Fruit fly (Drosophila melanogaster) whole organism, prepupa: ENCODE results near the gene CG31751.
A peak's percentile ranks its signal among the peaks of the same experiment; 100 is the strongest.

Experiments
- Blimp-1 ChIP-seq: fragments of 200-800 bp; sonication (Bioruptor generic); optimal IDR thresholded peaks from 3 replicates; lab custom pipeline; 2017; ENCODE audit warnings: missing biosample characterization, missing genetic modification characterization, mild to moderate bottlenecking, moderate library complexity, missing genetic modification reagents
- CG10631 ChIP-seq: fragments of 200-800 bp; sonication (Bioruptor generic); optimal IDR thresholded peaks from 2 replicates; lab custom pipeline; 2016; ENCODE audit warnings: missing biosample characterization, missing genetic modification characterization
- CG10669 ChIP-seq: fragments of 200-800 bp; sonication (Bioruptor generic); optimal IDR thresholded peaks from 3 replicates; lab custom pipeline; 2018; ENCODE audit warnings: missing biosample characterization, mild to moderate bottlenecking, missing genetic modification characterization, moderate library complexity
- CG11294 ChIP-seq: fragments of 200-800 bp; sonication (Bioruptor generic); IDR thresholded peaks from 2 replicates; pipeline ENCODE4 v1.3.6; 2022; ENCODE audit warnings: missing biosample characterization, missing genetic modification characterization
- CG11762 ChIP-seq: fragments of 200-800 bp; sonication (Bioruptor generic); optimal IDR thresholded peaks from 3 replicates; lab custom pipeline; 2016; ENCODE audit warnings: missing biosample characterization, missing genetic modification characterization; ENCODE audit not compliant: insufficient read depth
- CG11902 ChIP-seq: fragments of 200-800 bp; sonication (Bioruptor generic); optimal IDR thresholded peaks from 3 replicates; lab custom pipeline; 2016; ENCODE audit warnings: missing biosample characterization, missing genetic modification characterization
- CG16779 ChIP-seq: fragments of 200-800 bp; sonication (Bioruptor generic); optimal IDR thresholded peaks from 3 replicates; lab custom pipeline; 2017; ENCODE audit warnings: missing biosample characterization, mild to moderate bottlenecking, missing genetic modification characterization
- CG31627 ChIP-seq: fragments of 200-800 bp; sonication (Bioruptor generic); optimal IDR thresholded peaks from 3 replicates; lab custom pipeline; 2016; ENCODE audit warnings: missing biosample characterization, missing genetic modification characterization
- CG32006 ChIP-seq: fragments of 200-800 bp; sonication (Bioruptor generic); optimal IDR thresholded peaks from 3 replicates; lab custom pipeline; 2017; ENCODE audit warnings: missing biosample characterization, mild to moderate bottlenecking, missing genetic modification characterization
- CG34406 ChIP-seq: fragments of 200-800 bp; sonication (Bioruptor generic); optimal IDR thresholded peaks from 3 replicates; lab custom pipeline; 2016; ENCODE audit warnings: missing biosample characterization, missing genetic modification characterization
- CG3919 ChIP-seq: fragments of 200-800 bp; sonication (Bioruptor generic); optimal IDR thresholded peaks from 3 replicates; lab custom pipeline; 2016; ENCODE audit warnings: missing biosample characterization, missing genetic modification characterization
- CG4318 ChIP-seq: fragments of 200-800 bp; sonication (Bioruptor generic); optimal IDR thresholded peaks from 3 replicates; lab custom pipeline; 2017; ENCODE audit warnings: missing biosample characterization, mild to moderate bottlenecking, missing genetic modification characterization
- CG6276 ChIP-seq: fragments of 200-800 bp; sonication (Bioruptor generic); optimal IDR thresholded peaks from 2 replicates; lab custom pipeline; 2017; ENCODE audit warnings: missing biosample characterization, mild to moderate bottlenecking, missing genetic modification characterization
- CG6808 ChIP-seq: fragments of 200-800 bp; sonication (Bioruptor generic); optimal IDR thresholded peaks from 3 replicates; lab custom pipeline; 2017; ENCODE audit warnings: missing biosample characterization, missing genetic modification characterization, mild to moderate bottlenecking, moderate library complexity, missing genetic modification reagents
- CG6854 ChIP-seq: fragments of 200-800 bp; sonication (Bioruptor generic); optimal IDR thresholded peaks from 2 replicates; lab custom pipeline; 2017; ENCODE audit warnings: missing biosample characterization, mild to moderate bottlenecking, missing genetic modification characterization
- CG7368 ChIP-seq: fragments of 200-800 bp; sonication (Bioruptor generic); optimal IDR thresholded peaks from 3 replicates; lab custom pipeline; 2016; ENCODE audit warnings: missing biosample characterization, missing genetic modification characterization
- CG8319 ChIP-seq: fragments of 200-800 bp; sonication (Bioruptor generic); optimal IDR thresholded peaks from 3 replicates; lab custom pipeline; 2016; ENCODE audit warnings: missing biosample characterization, missing genetic modification characterization
- CG8632 ChIP-seq: fragments of 200-800 bp; sonication (Bioruptor generic); optimal IDR thresholded peaks from 3 replicates; lab custom pipeline; 2016; ENCODE audit warnings: missing biosample characterization, missing genetic modification characterization
- Eip78C ChIP-seq: fragments of 200-800 bp; sonication (Bioruptor generic); peaks from one replicate; lab custom pipeline; 2016; ENCODE audit warnings: missing biosample characterization, missing genetic modification characterization
- Eip93F ChIP-seq: fragments of 200-800 bp; sonication (Bioruptor generic); optimal IDR thresholded peaks from 2 replicates; lab custom pipeline; 2016; ENCODE audit warnings: missing biosample characterization, mild to moderate bottlenecking, missing genetic modification characterization
- Ets21C ChIP-seq: fragments of 200-800 bp; sonication (Bioruptor generic); optimal IDR thresholded peaks from 3 replicates; lab custom pipeline; 2016; ENCODE audit warnings: missing biosample characterization, missing genetic modification characterization
- Gug ChIP-seq: fragments of 200-800 bp; sonication (Bioruptor generic); IDR thresholded peaks from 2 replicates; pipeline ENCODE4 v1.3.6; 2022; ENCODE audit warnings: missing biosample characterization, missing genetic modification characterization
- Hr38 ChIP-seq: sonication (Bioruptor generic); optimal IDR thresholded peaks from 2 replicates; lab custom pipeline; 2016; ENCODE audit warnings: missing biosample characterization, missing genetic modification characterization
- Hr39 ChIP-seq: fragments of 200-800 bp; sonication (Bioruptor generic); optimal IDR thresholded peaks from 2 replicates; lab custom pipeline; 2016; ENCODE audit warnings: missing biosample characterization, missing genetic modification characterization
- Hr4 ChIP-seq: fragments of 200-800 bp; sonication (Bioruptor generic); optimal IDR thresholded peaks from 3 replicates; lab custom pipeline; 2016; ENCODE audit warnings: missing biosample characterization, missing genetic modification characterization
- Lpt ChIP-seq: fragments of 200-800 bp; sonication (Bioruptor generic); optimal IDR thresholded peaks from 3 replicates; lab custom pipeline; 2016; ENCODE audit warnings: missing biosample characterization, missing genetic modification characterization
- Met ChIP-seq: fragments of 200-800 bp; sonication (Bioruptor generic); optimal IDR thresholded peaks from 3 replicates; lab custom pipeline; 2016; ENCODE audit warnings: missing biosample characterization, missing genetic modification characterization
- OdsH ChIP-seq: fragments of 200-800 bp; sonication (Bioruptor generic); optimal IDR thresholded peaks from 3 replicates; lab custom pipeline; 2016; ENCODE audit warnings: missing biosample characterization, missing genetic modification characterization
- Smox ChIP-seq: fragments of 200-800 bp; sonication (Bioruptor generic); optimal IDR thresholded peaks from 3 replicates; lab custom pipeline; 2016; ENCODE audit warnings: missing biosample characterization, missing genetic modification characterization
- Sox102F ChIP-seq: fragments of 200-800 bp; sonication (Bioruptor generic); optimal IDR thresholded peaks from 2 replicates; lab custom pipeline; 2016; ENCODE audit warnings: missing biosample characterization, mild to moderate bottlenecking, missing genetic modification characterization
- Sox14 ChIP-seq: fragments of 200-800 bp; sonication (Bioruptor generic); optimal IDR thresholded peaks from 3 replicates; lab custom pipeline; 2016; ENCODE audit warnings: missing biosample characterization, missing genetic modification characterization
- Sox15 ChIP-seq: fragments of 200-800 bp; sonication (Bioruptor generic); optimal IDR thresholded peaks from 3 replicates; lab custom pipeline; 2016; ENCODE audit warnings: missing biosample characterization, missing genetic modification characterization
- achi ChIP-seq: fragments of 200-800 bp; sonication (Bioruptor generic); optimal IDR thresholded peaks from 3 replicates; lab custom pipeline; 2016; ENCODE audit warnings: missing biosample characterization, missing genetic modification characterization
- acj6 ChIP-seq: fragments of 200-800 bp; sonication (Bioruptor generic); optimal IDR thresholded peaks from 3 replicates; lab custom pipeline; 2016; ENCODE audit warnings: missing biosample characterization, missing genetic modification characterization
- cyc ChIP-seq: fragments of 200-800 bp; sonication (Bioruptor generic); optimal IDR thresholded peaks from 3 replicates; lab custom pipeline; 2016; ENCODE audit warnings: missing biosample characterization, missing genetic modification characterization
- dsx ChIP-seq: fragments of 200-800 bp; optimal IDR thresholded peaks from 3 replicates; lab custom pipeline; 2019; ENCODE audit warnings: missing biosample characterization, mild to moderate bottlenecking, missing genetic modification characterization, moderate library complexity; ENCODE audit not compliant: poor library complexity, severe bottlenecking
- esn ChIP-seq: fragments of 200-800 bp; sonication (Bioruptor generic); optimal IDR thresholded peaks from 2 replicates; lab custom pipeline; 2016; ENCODE audit warnings: missing biosample characterization, mild to moderate bottlenecking, missing genetic modification characterization, moderate library complexity
- fd59A ChIP-seq: fragments of 200-800 bp; sonication (Bioruptor generic); optimal IDR thresholded peaks from 2 replicates; lab custom pipeline; 2017; ENCODE audit warnings: missing biosample characterization, mild to moderate bottlenecking, missing genetic modification characterization, missing genetic modification reagents
- fkh ChIP-seq: fragments of 200-800 bp; sonication (Bioruptor generic); optimal IDR thresholded peaks from 3 replicates; lab custom pipeline; 2017; ENCODE audit warnings: missing biosample characterization, mild to moderate bottlenecking, missing genetic modification characterization, moderate library complexity
- lz ChIP-seq: fragments of 200-800 bp; sonication (Bioruptor generic); optimal IDR thresholded peaks from 3 replicates; lab custom pipeline; 2016; ENCODE audit warnings: missing biosample characterization, missing genetic modification characterization
- net ChIP-seq: fragments of 200-800 bp; sonication (Bioruptor generic); optimal IDR thresholded peaks from 3 replicates; lab custom pipeline; 2016; ENCODE audit warnings: missing biosample characterization, missing genetic modification characterization
- pdm3 ChIP-seq: fragments of 200-800 bp; sonication (Bioruptor generic); optimal IDR thresholded peaks from 3 replicates; lab custom pipeline; 2016; ENCODE audit warnings: missing biosample characterization, missing genetic modification characterization
- salr ChIP-seq, 2 experiments: fragments of 200-800 bp; sonication (Bioruptor generic); optimal IDR thresholded peaks; 3 replicates each; lab custom pipeline; 2016 to 2018; ENCODE audit warnings: missing biosample characterization in 2 of 2, missing genetic modification characterization in 2 of 2, mild to moderate bottlenecking in 1 of 2
- spab ChIP-seq: fragments of 200-800 bp; sonication (Bioruptor generic); optimal IDR thresholded peaks from 2 replicates; lab custom pipeline; 2017; ENCODE audit warnings: missing biosample characterization, mild to moderate bottlenecking, missing genetic modification characterization, missing genetic modification reagents
- svp ChIP-seq: fragments of 200-800 bp; sonication (Bioruptor generic); peaks from one replicate; lab custom pipeline; 2016; ENCODE audit warnings: missing biosample characterization, missing genetic modification characterization
- topi ChIP-seq: fragments of 200-800 bp; sonication (Bioruptor generic); optimal IDR thresholded peaks from 3 replicates; lab custom pipeline; 2016; ENCODE audit warnings: missing biosample characterization, missing genetic modification characterization

CG31751 gene

dm6 chr2L:18676948-18677820 lies at the start of gene CG31751, which contains the start of gene Mst36Fa:
Gene CG31751 (plus strand): TSS chr2L:18677221.
Gene Mst36Fa (minus strand): TSS chr2L:18676998.
- no peak for TF ChIP-seq CG8632 (GFP tag; lab: Kevin White, UChicago)
- no peak for TF ChIP-seq Blimp-1
- TF ChIP-seq fkh: peak; percentile 98
- no peak for TF ChIP-seq Hr38 (GFP tag; lab: Kevin White, UChicago)
- TF ChIP-seq pdm3 (GFP tag; lab: Kevin White, UChicago): no peak
- no peak for TF ChIP-seq net (GFP tag; lab: Kevin White, UChicago)
- TF ChIP-seq cyc (GFP tag; lab: Kevin White, UChicago): peak; percentile 9
- TF ChIP-seq CG7368 (GFP tag; lab: Kevin White, UChicago): no peak
- TF ChIP-seq svp (GFP tag; lab: Kevin White, UChicago): peak; percentile 14
- TF ChIP-seq CG11902 (GFP tag; lab: Kevin White, UChicago): no peak
- no peak for TF ChIP-seq achi (GFP tag; lab: Kevin White, UChicago)
- TF ChIP-seq CG6808: no peak
- TF ChIP-seq CG34406 (GFP tag; lab: Kevin White, UChicago): no peak
- TF ChIP-seq, all 60 proteins: peak for 3

dm6 chr2L:18628104-18628503 lies 48.9 kb upstream of the CG31751 start:
- TF ChIP-seq CG10669 (peak; percentile 46), esn (GFP tag; lab: Kevin White, UChicago) (peak; percentile 72), Gug (GFP tag; lab: Robert Waterston, UW) (peak; percentile 67), CG11294 (peak; percentile 43), CG4318 (GFP tag; lab: Kevin White, UChicago) (peak; percentile 36), fd59A (no peak), Lpt (GFP tag; lab: Kevin White, UChicago) (peak; percentile 74), Ets21C (GFP tag; lab: Kevin White, UChicago) (peak; percentile 15), Hr4 (GFP tag; lab: Kevin White, UChicago) (peak; percentile 76), CG32006 (GFP tag; lab: Kevin White, UChicago) (peak; percentile 83), Smox (GFP tag; lab: Kevin White, UChicago) (peak; percentile 43), CG16779 (peak; percentile 57), CG8319 (GFP tag; lab: Kevin White, UChicago) (peak; percentile 40), topi (GFP tag; lab: Kevin White, UChicago) (peak; percentile 51), CG11902 (GFP tag; lab: Kevin White, UChicago) (no peak), Sox14 (GFP tag; lab: Kevin White, UChicago) (peak; percentile 64), pdm3 (GFP tag; lab: Kevin White, UChicago) (peak; percentile 74), CG6276 (peak; percentile 73), net (GFP tag; lab: Kevin White, UChicago) (peak; percentile 32), CG11762 (peak; percentile 37), spab (GFP tag; lab: Kevin White, UChicago) (peak; percentile 22), Sox102F (GFP tag; lab: Kevin White, UChicago) (peak; percentile 69), Blimp-1 (no peak), OdsH (GFP tag; lab: Kevin White, UChicago) (peak; percentile 47), CG6808 (peak; percentile 53), CG34406 (GFP tag; lab: Kevin White, UChicago) (peak; percentile 25), CG31627 (GFP tag; lab: Kevin White, UChicago) (peak; percentile 64), Met (peak; percentile 74), Eip93F (no peak), CG7368 (GFP tag; lab: Kevin White, UChicago) (peak; percentile 36), svp (GFP tag; lab: Kevin White, UChicago) (peak; percentile 79), lz (peak; percentile 64), Sox15 (no peak), CG10631 (GFP tag; lab: Kevin White, UChicago) (peak; percentile 58), Hr39 (GFP tag; lab: Kevin White, UChicago) (peak; percentile 58), acj6 (peak; percentile 75), Eip78C (GFP tag; lab: Kevin White, UChicago) (peak; percentile 87), CG8632 (GFP tag; lab: Kevin White, UChicago) (peak; percentile 22), Hr38 (GFP tag; lab: Kevin White, UChicago) (no peak), CG3919 (GFP tag; lab: Kevin White, UChicago) (peak; percentile 62), dsx (peak; percentile 10), CG6854 (GFP tag; lab: Kevin White, UChicago) (peak; percentile 45), salr (GFP tag; optimal IDR thresholded peaks at IDR 0.05; lab: Kevin White, UChicago) (peak in 1 of 2 experiments; percentile 55)
